Fruit fly (Drosophila melanogaster): ENCODE results near the gene CG14073.

CG14073 gene

DNA sequence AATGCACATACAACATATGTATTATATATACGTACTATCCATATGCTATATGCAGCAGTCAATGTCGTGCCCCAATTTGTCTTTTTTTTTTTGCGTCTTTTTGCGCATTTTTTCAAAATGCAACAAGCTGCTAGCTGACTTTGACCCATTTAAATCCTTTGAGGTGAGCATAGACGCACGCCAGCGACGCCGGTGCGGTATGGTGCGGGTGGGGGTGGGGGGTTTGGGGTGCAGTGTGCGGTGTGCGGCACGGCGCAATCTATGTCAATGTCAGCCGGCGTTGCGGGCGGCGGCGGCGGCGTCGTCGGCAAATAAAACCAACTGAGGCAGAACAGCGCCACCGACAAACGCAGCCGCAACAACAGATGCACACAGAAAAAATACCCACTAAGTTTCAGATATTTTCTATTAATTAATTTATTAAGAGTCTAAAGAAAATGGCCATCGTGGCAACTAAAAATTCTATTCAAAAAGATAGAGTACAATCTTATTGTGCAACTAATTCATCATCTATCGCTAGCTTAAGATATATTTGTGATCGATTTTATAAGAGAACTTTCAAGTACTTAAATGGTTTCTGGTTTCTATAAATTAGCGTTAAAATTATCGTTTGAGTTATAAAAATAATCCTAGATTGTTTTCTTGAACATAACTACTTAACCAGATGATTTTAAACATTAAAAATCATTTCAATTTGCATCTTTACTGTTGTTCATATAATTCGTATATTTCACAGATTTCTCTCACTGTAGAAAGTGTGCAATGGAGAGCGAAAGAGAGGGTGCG is 25.2 kb downstream of the CG14073 start:
- TF ChIP-seq CG17801 (GFP tag; optimal IDR thresholded peaks at IDR 0.05; ENCODE audit: partially characterized antibody): no peak

DNA sequence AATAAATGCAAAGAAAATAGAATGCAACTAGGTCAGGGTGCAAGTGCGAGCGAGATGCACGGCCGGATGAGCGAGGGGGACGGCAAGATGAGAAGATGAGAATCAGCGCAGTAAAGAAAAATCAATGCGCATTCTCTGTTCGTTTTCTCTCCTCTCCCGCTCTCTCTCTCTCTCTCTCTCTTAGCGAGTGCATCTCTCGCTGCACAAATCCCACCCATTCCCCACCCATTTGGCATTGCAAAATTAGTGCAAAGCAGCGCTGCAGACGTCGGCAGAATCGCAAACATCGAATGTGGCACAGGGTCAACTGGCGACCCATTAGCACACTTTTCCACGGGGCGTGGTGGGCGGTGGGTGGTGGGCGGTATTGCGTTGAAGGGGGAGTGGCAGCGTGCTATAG is 27.6 kb downstream of the CG14073 start:
- TF ChIP-seq CG17801 (GFP tag; optimal IDR thresholded peaks at IDR 0.05; ENCODE audit: partially characterized antibody): no peak

DNA sequence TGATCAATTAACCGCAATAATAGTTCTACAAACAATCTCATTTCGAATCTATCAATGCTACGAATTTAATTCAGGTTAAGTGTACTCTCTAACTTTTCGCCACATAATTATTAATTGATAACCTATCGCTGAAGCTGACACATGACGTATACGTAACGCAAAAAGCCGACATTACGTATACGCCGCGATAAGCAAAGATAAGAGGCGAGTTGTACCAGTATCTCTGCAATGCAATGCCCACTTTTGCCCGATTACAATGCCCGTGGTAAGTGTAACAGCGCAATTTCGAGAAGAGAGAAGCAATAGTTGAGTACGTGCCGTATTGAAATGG is 28.5 kb downstream of the CG14073 start:
- TF ChIP-seq CG17801 (GFP tag; optimal IDR thresholded peaks at IDR 0.05; ENCODE audit: partially characterized antibody): no peak

DNA sequence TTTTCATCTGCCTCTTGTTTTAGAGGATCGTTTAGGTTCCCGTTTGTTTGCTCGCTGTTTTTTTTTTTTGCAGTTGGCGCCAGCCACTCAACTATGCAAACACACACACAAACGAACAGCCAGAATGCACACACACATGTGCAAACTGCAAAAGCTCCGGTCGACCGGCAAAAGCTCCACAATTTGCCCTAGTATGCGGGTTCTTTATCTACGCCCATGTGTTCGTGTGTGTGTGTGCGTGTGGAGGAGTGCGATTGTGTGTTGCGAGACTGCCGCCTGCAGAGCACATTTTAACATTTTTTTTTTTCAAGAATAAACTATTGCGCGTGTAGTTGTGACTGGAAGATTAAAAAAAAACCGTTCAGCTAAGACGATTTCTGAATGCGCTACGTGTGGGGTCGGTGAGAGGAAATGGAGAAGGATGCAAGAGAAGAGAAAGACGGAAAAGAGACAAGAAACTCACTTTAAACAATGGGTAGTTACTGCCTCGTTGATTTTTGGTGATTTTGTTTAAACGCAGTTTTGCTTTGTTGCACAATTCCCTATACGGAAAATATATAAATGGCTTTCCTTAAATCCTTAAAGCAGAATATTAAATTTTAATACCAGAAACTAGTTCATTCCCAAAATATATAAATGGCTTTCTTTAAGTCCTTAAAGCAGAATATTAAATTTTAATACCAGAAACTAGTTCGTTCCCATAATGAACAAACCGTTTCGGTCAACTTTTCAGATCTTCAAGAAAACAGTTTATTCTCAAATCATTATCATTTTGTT is 29.1 kb downstream of the CG14073 start:
- no peak for TF ChIP-seq CG17801 (GFP tag; optimal IDR thresholded peaks at IDR 0.05; ENCODE audit: partially characterized antibody)

DNA sequence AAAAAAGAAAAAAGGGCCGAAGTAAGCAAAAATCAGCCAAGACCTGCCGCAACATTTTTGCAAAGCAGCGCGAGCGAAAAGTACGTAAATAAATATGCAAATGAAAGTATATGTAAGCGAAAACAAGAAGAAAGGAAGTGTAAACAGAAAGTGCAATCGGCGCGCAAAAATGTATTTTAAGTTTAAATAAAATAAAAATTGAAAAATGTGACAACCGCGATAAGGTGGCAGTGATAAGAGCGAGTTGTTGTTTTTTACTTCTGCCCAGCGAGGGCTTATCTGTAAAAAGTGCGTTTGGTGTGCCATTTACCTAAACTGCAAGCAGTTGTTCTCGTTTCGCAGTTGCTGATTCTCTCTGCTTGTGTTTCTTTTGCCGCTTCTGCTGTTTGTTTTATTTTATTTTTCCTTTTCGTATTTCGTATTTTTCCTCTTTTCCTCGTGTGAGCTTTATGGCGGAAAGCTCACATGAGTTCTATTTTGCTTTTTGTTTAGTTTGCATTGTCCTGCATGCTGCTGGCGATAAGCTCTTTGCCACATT is 29.8 kb downstream of the CG14073 start:
- TF ChIP-seq CG17801 (GFP tag; optimal IDR thresholded peaks at IDR 0.05; ENCODE audit: partially characterized antibody): peak; percentile 84

DNA sequence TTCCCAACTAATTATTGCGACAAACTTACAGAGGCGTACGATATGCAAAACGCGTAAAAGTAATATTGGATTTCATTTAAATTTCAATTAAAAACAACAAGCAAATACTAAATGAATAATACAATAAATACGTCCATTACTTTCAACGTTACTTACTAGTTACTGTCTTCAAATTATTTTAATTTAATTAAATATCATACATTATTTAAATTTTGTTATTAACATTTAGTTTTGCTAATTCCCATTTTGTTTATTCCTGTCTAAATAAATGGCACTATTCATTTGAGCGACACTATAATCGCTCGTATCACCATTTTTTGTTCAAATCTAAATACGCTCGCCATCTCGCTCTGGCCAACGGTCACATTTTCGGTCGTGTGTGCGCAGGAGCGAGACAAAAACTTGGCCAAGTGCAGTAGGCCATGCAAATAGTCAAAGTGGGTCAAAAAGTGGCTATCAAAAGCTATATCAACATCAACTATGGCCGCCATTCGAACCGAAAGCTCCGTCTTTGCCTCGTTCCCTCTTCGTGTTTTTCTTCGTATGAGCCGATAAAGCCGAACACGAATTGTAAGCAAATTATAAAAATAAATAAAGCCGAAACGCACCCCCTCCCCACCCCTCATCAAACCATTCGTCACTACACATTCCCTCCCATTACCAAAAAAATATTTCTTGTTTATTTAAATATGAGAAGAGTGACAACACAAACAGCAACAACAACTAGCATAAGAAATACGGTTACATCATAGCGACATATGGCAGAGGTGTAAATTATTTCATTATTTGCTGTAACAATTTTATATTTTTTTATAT is 31.1 kb downstream of the CG14073 start:
- no peak for TF ChIP-seq CG17801 (GFP tag; optimal IDR thresholded peaks at IDR 0.05; ENCODE audit: partially characterized antibody)

DNA sequence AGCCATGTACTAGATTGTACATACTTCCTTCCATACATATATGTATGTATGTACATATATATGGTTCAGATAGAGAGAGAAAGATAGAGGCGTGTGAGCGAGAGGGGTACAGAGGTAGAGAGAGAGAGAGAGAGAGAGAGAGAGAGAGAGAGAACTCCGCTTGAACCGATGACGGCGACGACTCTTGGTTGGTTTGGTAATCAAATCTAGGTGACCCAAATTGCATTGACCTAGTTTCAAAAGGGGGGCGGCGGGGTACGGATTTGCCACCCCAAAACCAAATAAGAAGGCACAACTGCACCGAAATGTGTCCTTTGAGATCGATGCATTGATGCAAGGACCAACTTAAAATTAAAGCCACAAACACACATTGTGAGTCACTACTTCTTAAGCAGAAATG is 32.6 kb downstream of the CG14073 start:
- no peak for TF ChIP-seq CG17801 (GFP tag; optimal IDR thresholded peaks at IDR 0.05; ENCODE audit: partially characterized antibody)

DNA sequence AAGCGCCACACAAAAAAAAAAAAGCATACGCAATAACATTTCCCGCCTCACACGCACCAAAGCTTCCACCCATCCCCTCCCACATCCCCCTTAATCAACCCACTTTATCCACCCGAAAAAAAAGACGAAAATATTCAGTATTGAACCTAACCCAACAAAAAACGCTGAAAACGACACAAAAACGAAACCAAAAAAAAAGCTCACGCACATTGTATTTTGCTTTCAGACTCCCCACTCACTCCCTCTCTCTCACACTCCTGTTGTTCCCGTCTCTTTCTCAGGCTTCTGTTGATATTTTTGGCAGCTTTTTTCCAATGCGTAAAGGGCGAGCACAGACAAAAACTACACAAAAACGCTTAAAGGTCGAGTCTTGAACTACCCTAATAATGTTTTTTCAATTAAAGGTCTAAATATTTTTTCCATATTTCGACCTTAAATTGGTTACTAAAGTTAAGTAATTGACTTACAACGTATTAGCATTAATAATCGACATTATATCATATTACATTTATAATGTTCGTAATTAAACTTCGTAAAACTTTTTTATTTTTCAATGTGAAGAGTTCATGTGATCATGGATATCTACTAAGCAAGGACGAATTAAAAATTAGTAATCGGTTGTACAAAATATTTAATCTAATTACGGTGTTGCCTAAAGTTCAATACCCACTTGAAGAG is 33.9 kb downstream of the CG14073 start:
- TF ChIP-seq CG17801 (GFP tag; optimal IDR thresholded peaks at IDR 0.05; ENCODE audit: partially characterized antibody): no peak

DNA sequence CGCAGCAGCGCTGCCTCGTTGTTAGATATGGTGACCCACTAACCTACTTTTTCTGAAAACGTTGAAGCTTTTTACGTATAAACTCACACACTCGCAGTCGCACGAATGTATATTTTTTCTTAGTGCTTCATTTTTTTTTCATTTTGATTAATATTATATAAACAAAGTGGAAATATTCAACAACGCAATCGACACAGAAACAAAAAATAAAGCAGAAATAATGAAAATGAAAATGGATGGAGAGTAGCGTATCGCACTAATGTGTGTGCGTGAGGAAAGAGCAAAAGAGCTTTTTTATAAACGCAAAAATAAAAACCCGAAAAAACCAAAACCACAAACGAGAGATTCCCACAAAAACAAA is 34.4 kb downstream of the CG14073 start:
- no peak for TF ChIP-seq CG17801 (GFP tag; optimal IDR thresholded peaks at IDR 0.05; ENCODE audit: partially characterized antibody)

DNA sequence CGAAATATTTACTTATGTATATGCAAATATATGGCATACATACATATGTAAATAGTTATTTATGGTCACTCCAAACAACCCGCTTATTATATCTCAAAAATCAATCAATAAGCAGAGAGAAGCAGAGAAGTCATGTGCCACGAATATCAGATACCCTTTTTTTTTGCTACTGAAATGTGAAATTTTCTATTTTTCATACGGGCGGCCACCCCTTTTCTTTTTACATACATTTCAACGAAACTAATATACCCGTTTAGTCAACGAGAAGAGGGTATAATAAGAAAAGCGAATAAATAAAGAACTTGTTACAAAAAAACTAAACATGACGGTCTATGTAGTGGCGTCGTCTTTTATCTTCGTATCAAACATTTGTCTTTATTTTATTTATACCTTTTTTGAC is 35.9 kb downstream of the CG14073 start:
- peak; percentile 50 for TF ChIP-seq CG17801 (GFP tag; optimal IDR thresholded peaks at IDR 0.05; ENCODE audit: partially characterized antibody)

DNA sequence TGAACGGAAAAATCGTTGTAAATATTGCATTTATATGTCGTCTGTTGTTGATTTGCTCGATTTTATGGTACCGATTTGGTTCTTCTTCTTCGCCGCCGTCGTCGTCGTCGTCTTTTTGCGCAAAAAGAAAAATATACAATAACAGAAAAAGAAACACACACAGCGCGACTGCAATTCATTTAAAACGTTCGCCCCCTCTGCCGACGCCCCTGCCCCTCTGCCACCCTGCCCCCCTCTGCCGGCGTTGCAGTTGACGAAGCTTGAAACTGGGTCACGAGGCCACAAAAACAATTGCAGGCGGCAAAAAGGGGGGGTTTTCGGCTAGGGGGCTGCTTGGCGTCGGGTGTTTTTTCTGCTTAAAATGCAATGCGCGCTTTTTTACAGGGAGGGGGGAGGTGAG is 36.9 kb downstream of the CG14073 start:
- TF ChIP-seq CG17801 (GFP tag; optimal IDR thresholded peaks at IDR 0.05; ENCODE audit: partially characterized antibody): peak; percentile 98

DNA sequence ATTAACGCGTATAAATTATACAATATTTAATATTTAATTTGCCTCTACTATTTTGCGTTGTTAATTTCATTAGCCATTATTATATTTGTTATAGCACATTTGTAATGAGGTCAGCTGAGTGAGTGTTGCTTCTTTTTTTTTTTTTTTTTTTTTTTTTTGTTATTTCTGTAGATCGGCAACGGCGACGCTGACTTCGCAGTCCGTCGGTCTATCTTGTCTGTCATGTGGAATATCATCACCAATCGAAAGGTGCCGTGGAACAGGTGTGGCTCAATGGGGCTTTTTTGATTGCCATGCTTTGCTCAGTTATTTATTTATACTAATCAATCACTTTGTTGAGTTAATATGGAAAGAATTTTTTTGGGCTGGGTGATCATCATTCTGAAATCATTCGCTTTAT is 37.8 kb downstream of the CG14073 start:
- TF ChIP-seq CG17801 (GFP tag; optimal IDR thresholded peaks at IDR 0.05; ENCODE audit: partially characterized antibody): no peak

DNA sequence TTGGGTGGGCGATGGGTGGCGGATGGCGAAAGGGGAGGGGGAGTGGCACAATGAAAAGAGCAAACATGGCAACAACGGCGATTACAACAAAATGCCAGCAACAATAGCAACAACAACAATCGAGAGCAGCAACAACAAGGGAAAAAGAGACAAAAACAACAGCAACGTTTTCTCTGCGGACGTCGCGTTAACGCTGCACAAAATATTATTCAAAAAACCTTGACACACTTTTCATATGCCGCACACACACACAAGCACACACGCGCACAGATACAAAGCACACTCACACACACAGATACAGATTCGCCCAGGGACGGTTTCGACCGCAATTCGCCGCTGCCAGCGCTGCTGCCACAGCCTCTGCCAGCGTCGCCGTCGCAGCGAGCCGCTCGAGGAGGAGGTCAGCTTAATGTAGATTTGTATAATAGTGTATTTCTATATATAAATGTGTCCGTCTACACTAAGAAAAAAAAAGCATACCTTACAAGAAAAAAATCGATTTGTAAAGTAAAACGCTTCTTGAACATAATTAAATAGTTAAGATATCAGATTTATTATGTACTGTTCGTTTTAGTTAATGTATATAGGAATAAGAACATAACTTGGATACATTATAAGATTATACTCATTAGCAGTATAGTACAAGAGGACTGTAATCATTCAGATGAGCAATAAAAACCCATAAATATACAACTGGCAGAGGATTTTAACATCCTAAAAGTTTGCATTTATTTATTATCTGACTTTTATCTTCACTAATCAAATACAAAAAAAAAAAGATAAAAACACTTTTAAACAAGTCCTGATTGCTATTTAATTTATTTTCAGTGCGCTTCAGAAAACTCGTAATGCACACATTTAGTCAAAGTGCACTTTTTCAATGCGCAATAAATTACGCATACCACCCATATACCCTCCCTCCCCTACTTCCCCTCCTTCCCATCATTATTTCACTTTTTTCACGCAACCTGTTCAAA is 38.5 kb downstream of the CG14073 start:
- peak; percentile 47 for TF ChIP-seq CG17801 (GFP tag; optimal IDR thresholded peaks at IDR 0.05; ENCODE audit: partially characterized antibody)
